Fruit fly (Drosophila melanogaster) whole organism, embryonic: ENCODE measurements around the gene CG42718.

Source experiments
- Adf1 ChIP-seq: fragments of 200-800 bp; sonication (Bioruptor generic); IDR thresholded peaks from 2 replicates; pipeline ENCODE4 v1.3.6; 2022; ENCODE audit warnings: missing biosample characterization, missing genetic modification characterization
- Atf6 ChIP-seq: fragments of 200-800 bp; sonication (Bioruptor generic); IDR thresholded peaks from 2 replicates; pipeline ENCODE4 v1.3.6; 2022; ENCODE audit warnings: missing biosample characterization, missing genetic modification characterization
- CG6765 ChIP-seq: fragments of 200-800 bp; sonication (Bioruptor generic); optimal IDR thresholded peaks from 3 replicates; lab custom pipeline; 2017; ENCODE audit warnings: missing biosample characterization, mild to moderate bottlenecking, missing genetic modification characterization
- D19B ChIP-seq: fragments of 200-800 bp; sonication (Bioruptor generic); optimal IDR thresholded peaks from 2 replicates; lab custom pipeline; 2017; ENCODE audit warnings: missing biosample characterization, mild to moderate bottlenecking, missing genetic modification characterization
- NFAT ChIP-seq: fragments of 200-800 bp; sonication (Bioruptor generic); IDR thresholded peaks from 2 replicates; pipeline ENCODE4 v1.3.6; 2022; ENCODE audit warnings: missing biosample characterization, missing genetic modification characterization
- Nf-YC ChIP-seq: fragments of 200-800 bp; optimal IDR thresholded peaks from 3 replicates; lab custom pipeline; 2019; ENCODE audit warnings: missing biosample characterization, mild to moderate bottlenecking, missing genetic modification characterization, moderate library complexity
- abd-A ChIP-seq: fragments of 200-800 bp; sonication (Bioruptor generic); optimal IDR thresholded peaks from 3 replicates; lab custom pipeline; 2019; ENCODE audit warnings: missing biosample characterization, mild to moderate bottlenecking, missing genetic modification characterization, moderate library complexity
- schlank ChIP-seq: fragments of 200-800 bp; sonication (Bioruptor generic); optimal IDR thresholded peaks from 2 replicates; lab custom pipeline; 2018; ENCODE audit warnings: missing biosample characterization, mild to moderate bottlenecking, missing genetic modification characterization
- trem ChIP-seq: fragments of 200-800 bp; optimal IDR thresholded peaks from 3 replicates; lab custom pipeline; 2019; ENCODE audit warnings: missing biosample characterization, mild to moderate bottlenecking, missing genetic modification characterization, moderate library complexity
- usp ChIP-seq: fragments of >200 bp; optimal IDR thresholded peaks from 2 replicates; lab custom pipeline; 2017; ENCODE audit warnings: missing biosample characterization, missing genetic modification characterization

DNA sequence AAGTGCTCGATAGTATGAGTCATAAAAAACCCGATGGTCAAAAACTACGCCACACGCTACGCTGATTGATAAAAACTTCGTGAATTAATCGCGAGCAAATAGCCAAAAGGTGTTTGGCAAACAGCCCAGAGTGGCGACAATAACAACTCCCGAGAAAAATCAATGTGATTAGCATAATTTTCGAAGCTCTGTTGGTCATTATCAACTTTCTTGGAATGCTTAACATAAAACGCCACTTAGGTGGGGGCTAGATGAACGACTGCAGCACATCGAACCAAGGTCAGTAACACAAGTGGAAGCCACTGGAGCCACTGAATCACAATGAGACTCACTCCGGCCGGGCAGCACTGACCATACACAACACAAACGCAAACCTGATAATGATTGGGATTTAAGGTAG lies 16.7 kb upstream of the CG42718 start:
- TF ChIP-seq usp = no peak
- TF ChIP-seq NFAT (GFP tag; lab: Robert Waterston, UW) = no peak
- no peak for TF ChIP-seq Nf-YC (tag; lab: Kevin White, UChicago)
- TF ChIP-seq D19B (GFP tag; lab: Kevin White, UChicago) = no peak
- no peak for TF ChIP-seq CG6765 (GFP tag; lab: Kevin White, UChicago)
- no peak for TF ChIP-seq schlank
- TF ChIP-seq Adf1 (GFP tag; lab: Robert Waterston, UW) = no peak
- TF ChIP-seq Atf6 (GFP tag; lab: Robert Waterston, UW) = no peak
- TF ChIP-seq abd-A = no peak
- no peak for TF ChIP-seq trem (tag; lab: Kevin White, UChicago)
